Worm (Caenorhabditis elegans) whole organism, L2 larva: Measurements from ENCODE around the gene F09E5.3.

Experiments
- R02D3.7 ChIP-seq: fragments of 150-350 bp; optimal IDR thresholded peaks from 2 replicates; lab custom pipeline; 2014; ENCODE audit warnings: missing biosample characterization, missing genetic modification characterization
- ZK546.5 ChIP-seq: sonication (generic microtip); optimal IDR thresholded peaks from 2 replicates; lab custom pipeline; 2017; ENCODE audit warnings: missing biosample characterization, missing genetic modification characterization
- ama-1 ChIP-seq: fragments of 150-350 bp; optimal IDR thresholded peaks from 2 replicates; lab custom pipeline; 2018; ENCODE audit warnings: inconsistent platforms
- blmp-1 ChIP-seq: sonication (generic microtip); optimal IDR thresholded peaks from 2 replicates; lab custom pipeline; 2017; ENCODE audit warnings: missing genetic modification characterization, mild to moderate bottlenecking, missing compliant biosample characterization, antibody characterized with exemption, moderate library complexity; ENCODE audit not compliant: insufficient read depth
- elt-1 ChIP-seq: fragments of 150-350 bp; optimal IDR thresholded peaks from 2 replicates; lab custom pipeline; 2014; ENCODE audit warnings: missing biosample characterization, missing genetic modification characterization
- lin-11 ChIP-seq: fragments of 150-350 bp; sonication (generic microtip); optimal IDR thresholded peaks from 2 replicates; lab custom pipeline; 2014; ENCODE audit warnings: missing biosample characterization, missing genetic modification characterization, inconsistent platforms, mixed read lengths
- lin-13 ChIP-seq: fragments of 150-350 bp; optimal IDR thresholded peaks from 2 replicates; lab custom pipeline; 2014; ENCODE audit warnings: missing biosample characterization, missing genetic modification reagents, missing genetic modification characterization
- lin-39 ChIP-seq: fragments of 150-350 bp; optimal IDR thresholded peaks from 2 replicates; lab custom pipeline; 2014; ENCODE audit warnings: missing biosample characterization, missing genetic modification reagents, missing genetic modification characterization
- mdl-1 ChIP-seq, 2 experiments: fragments of 150-350 bp in 1 of 2; sonication (generic microtip) in 1 of 2; optimal IDR thresholded peaks; 2 replicates each; lab custom pipeline; 2017; ENCODE audit warnings: missing biosample characterization in 2 of 2, missing genetic modification characterization in 2 of 2
- nhr-25 ChIP-seq: fragments of 150-350 bp; sonication (generic microtip); optimal IDR thresholded peaks from 3 replicates; lab custom pipeline; 2014; ENCODE audit warnings: missing biosample characterization, missing genetic modification characterization
- ztf-1 ChIP-seq: fragments of 200-800 bp; sonication (Bioruptor generic); conservative IDR thresholded peaks from 2 replicates; pipeline ENCODE4 v1.3.6; 2022; ENCODE audit warnings: missing genetic modification characterization, missing compliant biosample characterization
- ztf-4 ChIP-seq: fragments of 150-350 bp; optimal IDR thresholded peaks from 2 replicates; lab custom pipeline; 2014; ENCODE audit warnings: missing biosample characterization, missing genetic modification characterization

DNA sequence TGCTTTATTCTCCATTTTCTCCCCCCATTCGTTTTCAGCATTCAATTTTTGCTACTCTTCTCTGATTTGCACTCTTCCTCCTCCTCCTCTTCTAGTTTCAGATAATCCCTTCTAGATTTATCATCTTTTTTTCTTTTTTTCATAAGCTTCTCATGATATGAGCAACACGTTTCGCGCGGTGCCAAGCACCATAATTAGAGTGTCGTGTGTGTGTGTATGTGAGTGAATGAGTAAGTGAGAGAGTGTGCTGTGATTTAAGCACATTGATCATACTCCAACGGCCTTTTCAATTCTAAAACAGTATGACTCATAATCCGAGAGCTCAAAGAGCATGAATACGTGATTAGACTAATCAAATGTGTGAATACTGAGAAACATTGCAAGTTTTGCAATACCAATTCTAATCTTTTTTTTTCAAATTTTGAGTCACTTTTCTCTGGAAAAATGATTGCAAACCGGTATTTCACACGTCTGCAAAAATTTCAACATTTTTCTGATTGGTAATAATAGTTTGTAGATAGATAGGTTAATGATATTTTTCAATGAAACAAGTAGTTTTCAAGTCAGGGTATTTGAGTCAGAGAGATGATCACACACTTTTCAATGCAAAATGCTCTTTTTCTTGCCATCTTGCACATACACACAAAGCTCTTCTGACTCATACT lies 38.3 kb upstream of the F09E5.3 start:
- no peak for TF ChIP-seq nhr-25 (tag; lab: Kevin White, UChicago)
- TF ChIP-seq R02D3.7 (tag; lab: Kevin White, UChicago), result no peak
- TF ChIP-seq lin-11 (tag; lab: Kevin White, UChicago), result no peak
- no peak for TF ChIP-seq blmp-1
- no peak for TF ChIP-seq elt-1
- TF ChIP-seq mdl-1 (tag; optimal IDR thresholded peaks at IDR 0.05; lab: Kevin White, UChicago), result no peak
- no peak for TF ChIP-seq ztf-1
- no peak for TF ChIP-seq ZK546.5 (tag; lab: Kevin White, UChicago)
- no peak for TF ChIP-seq lin-39 (tag; lab: Kevin White, UChicago)
- TF ChIP-seq ztf-4, result no peak
- no peak for TF ChIP-seq ama-1 (lab: Kevin White, UChicago)
- TF ChIP-seq lin-13 (GFP tag; lab: Kevin White, UChicago), result no peak
